Fruit fly (Drosophila melanogaster) whole organism, embryonic: ENCODE results near the gene CG10413.

Experiments
- ATbp ChIP-seq: fragments of 200-800 bp; sonication (Bioruptor generic); optimal IDR thresholded peaks from 2 replicates; lab custom pipeline; 2017; ENCODE audit warnings: missing biosample characterization, mild to moderate bottlenecking, missing genetic modification characterization, missing genetic modification reagents
- Aef1 ChIP-seq: fragments of 200-800 bp; sonication (Bioruptor generic); IDR thresholded peaks from 3 replicates; pipeline ENCODE4 v1.3.6; 2022; ENCODE audit warnings: missing biosample characterization, missing genetic modification characterization
- Blimp-1 ChIP-seq: fragments of 200-800 bp; sonication (Bioruptor generic); optimal IDR thresholded peaks from 3 replicates; lab custom pipeline; 2018; ENCODE audit warnings: missing biosample characterization, missing genetic modification characterization, mild to moderate bottlenecking, moderate library complexity, missing genetic modification reagents
- C15 ChIP-seq: fragments of 200-800 bp; sonication (Bioruptor generic); IDR thresholded peaks from 3 replicates; pipeline ENCODE4 v1.3.6; 2022; ENCODE audit warnings: missing biosample characterization, missing genetic modification characterization
- CG10147 ChIP-seq: fragments of 200-800 bp; sonication (Bioruptor generic); optimal IDR thresholded peaks from 2 replicates; lab custom pipeline; 2019; ENCODE audit warnings: missing biosample characterization, mild to moderate bottlenecking, missing genetic modification characterization, moderate library complexity
- CG14860 ChIP-seq: fragments of 200-800 bp; sonication (Bioruptor generic); IDR thresholded peaks from 3 replicates; pipeline ENCODE4 v1.3.6; 2022; ENCODE audit warnings: missing biosample characterization, missing genetic modification characterization; ENCODE audit not compliant: partially characterized antibody
- CG15073 ChIP-seq: fragments of 200-800 bp; sonication (Bioruptor generic); optimal IDR thresholded peaks from 2 replicates; lab custom pipeline; 2016; ENCODE audit warnings: missing biosample characterization, missing genetic modification characterization
- CG18476 ChIP-seq: fragments of 200-800 bp; sonication (Bioruptor generic); optimal IDR thresholded peaks from 2 replicates; lab custom pipeline; 2016; ENCODE audit warnings: missing biosample characterization, mild to moderate bottlenecking, missing genetic modification characterization
- CG30020 ChIP-seq: fragments of 200-800 bp; optimal IDR thresholded peaks from 2 replicates; lab custom pipeline; 2019; ENCODE audit warnings: missing biosample characterization, mild to moderate bottlenecking, missing genetic modification characterization, moderate library complexity
- CG33213 ChIP-seq: fragments of 200-800 bp; sonication (Bioruptor generic); optimal IDR thresholded peaks from 3 replicates; lab custom pipeline; 2016; ENCODE audit warnings: missing biosample characterization, missing genetic modification characterization
- CG34422 ChIP-seq: fragments of 200-800 bp; sonication (Bioruptor generic); IDR thresholded peaks from 3 replicates; pipeline ENCODE4 v1.3.6; 2022; ENCODE audit warnings: missing biosample characterization, missing genetic modification characterization
- CG42726 ChIP-seq: fragments of 200-800 bp; sonication (Bioruptor generic); IDR thresholded peaks from 2 replicates; pipeline ENCODE4 v1.3.6; 2022; ENCODE audit warnings: missing biosample characterization, missing genetic modification characterization; ENCODE audit not compliant: partially characterized antibody
- CG4617 ChIP-seq: fragments of 200-800 bp; sonication (Bioruptor generic); optimal IDR thresholded peaks from 3 replicates; lab custom pipeline; 2016; ENCODE audit warnings: missing biosample characterization, missing genetic modification characterization, borderline replicate concordance
- CG4730 ChIP-seq: fragments of 200-800 bp; sonication (Bioruptor generic); IDR thresholded peaks from 2 replicates; pipeline ENCODE4 v1.3.6; 2022; ENCODE audit warnings: missing biosample characterization, missing genetic modification characterization
- CG6683 ChIP-seq: fragments of 200-800 bp; sonication (Bioruptor generic); optimal IDR thresholded peaks from 2 replicates; lab custom pipeline; 2017; ENCODE audit warnings: missing biosample characterization, mild to moderate bottlenecking, missing genetic modification characterization, missing genetic modification reagents
- CG6765 ChIP-seq: fragments of 200-800 bp; sonication (Bioruptor generic); optimal IDR thresholded peaks from 3 replicates; lab custom pipeline; 2017; ENCODE audit warnings: missing biosample characterization, mild to moderate bottlenecking, missing genetic modification characterization
- CG7786 ChIP-seq: fragments of 200-800 bp; sonication (Bioruptor generic); optimal IDR thresholded peaks from 2 replicates; lab custom pipeline; 2016; ENCODE audit warnings: missing biosample characterization, missing genetic modification characterization
- CG8924 ChIP-seq: fragments of 200-800 bp; optimal IDR thresholded peaks from 3 replicates; lab custom pipeline; 2019; ENCODE audit warnings: missing biosample characterization, mild to moderate bottlenecking, missing genetic modification characterization, moderate library complexity
- Chrac-16 ChIP-seq: fragments of 200-800 bp; sonication (Bioruptor generic); optimal IDR thresholded peaks from 3 replicates; lab custom pipeline; 2016; ENCODE audit warnings: missing biosample characterization, missing genetic modification characterization
- D19A ChIP-seq: fragments of 200-800 bp; optimal IDR thresholded peaks from 3 replicates; lab custom pipeline; 2019; ENCODE audit warnings: missing biosample characterization, mild to moderate bottlenecking, missing genetic modification characterization, moderate library complexity
- Gug ChIP-seq: fragments of 200-800 bp; sonication (Bioruptor generic); IDR thresholded peaks from 4 replicates; pipeline ENCODE4 v1.3.6; 2022; ENCODE audit warnings: missing biosample characterization, missing genetic modification characterization
- Lim3 ChIP-seq: fragments of 200-800 bp; sonication (Bioruptor generic); IDR thresholded peaks from 2 replicates; pipeline ENCODE4 v1.3.6; 2022; ENCODE audit warnings: missing biosample characterization, missing genetic modification characterization
- NC2α ChIP-seq: fragments of 200-800 bp; sonication (Bioruptor generic); optimal IDR thresholded peaks from 2 replicates; lab custom pipeline; 2016; ENCODE audit warnings: missing biosample characterization, missing genetic modification characterization
- NFAT ChIP-seq: fragments of 200-800 bp; sonication (Bioruptor generic); IDR thresholded peaks from 2 replicates; pipeline ENCODE4 v1.3.6; 2022; ENCODE audit warnings: missing biosample characterization, missing genetic modification characterization
- Nf-YB ChIP-seq: fragments of 200-800 bp; sonication (Bioruptor generic); optimal IDR thresholded peaks from 3 replicates; lab custom pipeline; 2019; ENCODE audit warnings: missing biosample characterization, mild to moderate bottlenecking, missing genetic modification characterization, moderate library complexity
- Nf-YC ChIP-seq: fragments of 200-800 bp; optimal IDR thresholded peaks from 3 replicates; lab custom pipeline; 2019; ENCODE audit warnings: missing biosample characterization, mild to moderate bottlenecking, missing genetic modification characterization, moderate library complexity
- Opbp ChIP-seq: fragments of 200-800 bp; sonication (Bioruptor generic); IDR thresholded peaks from 3 replicates; pipeline ENCODE4 v1.3.6; 2022; ENCODE audit warnings: missing biosample characterization, missing genetic modification characterization; ENCODE audit not compliant: partially characterized antibody
- Rx ChIP-seq: fragments of 200-800 bp; sonication (Bioruptor generic); IDR thresholded peaks from 2 replicates; pipeline ENCODE4 v1.3.6; 2022; ENCODE audit warnings: missing biosample characterization, missing genetic modification characterization
- Tbp ChIP-seq: fragments of >200 bp; optimal IDR thresholded peaks from 2 replicates; lab custom pipeline; 2018; ENCODE audit warnings: missing biosample characterization, missing genetic modification characterization
- Vsx1 ChIP-seq: fragments of 200-800 bp; sonication (Bioruptor generic); optimal IDR thresholded peaks from 2 replicates; lab custom pipeline; 2017; ENCODE audit warnings: missing biosample characterization, mild to moderate bottlenecking, missing genetic modification characterization, missing genetic modification reagents
- Xbp1 ChIP-seq: fragments of 200-800 bp; sonication (Bioruptor generic); optimal IDR thresholded peaks from 3 replicates; lab custom pipeline; 2016; ENCODE audit warnings: missing biosample characterization, mild to moderate bottlenecking, missing genetic modification characterization
- amos ChIP-seq: fragments of 200-800 bp; sonication (Bioruptor generic); IDR thresholded peaks from 2 replicates; pipeline ENCODE4 v1.3.6; 2022; ENCODE audit warnings: missing biosample characterization, missing genetic modification characterization; ENCODE audit not compliant: partially characterized antibody
- ash1 ChIP-seq: fragments of 200-800 bp; sonication (Bioruptor generic); optimal IDR thresholded peaks from 2 replicates; lab custom pipeline; 2018; ENCODE audit warnings: missing biosample characterization, mild to moderate bottlenecking, missing genetic modification characterization
- btn ChIP-seq: fragments of 200-800 bp; sonication (Bioruptor generic); optimal IDR thresholded peaks from 2 replicates; lab custom pipeline; 2016; ENCODE audit warnings: missing biosample characterization, missing genetic modification characterization
- cas ChIP-seq: fragments of 200-800 bp; sonication (Bioruptor generic); IDR thresholded peaks from 2 replicates; pipeline ENCODE4 v1.3.6; 2022; ENCODE audit warnings: missing biosample characterization, missing genetic modification characterization
- dmrt99B ChIP-seq: fragments of 200-800 bp; sonication (Bioruptor generic); optimal IDR thresholded peaks from 2 replicates; lab custom pipeline; 2018; ENCODE audit warnings: missing biosample characterization, mild to moderate bottlenecking, missing genetic modification characterization, moderate library complexity
- esg ChIP-seq: fragments of 200-800 bp; sonication (Bioruptor generic); conservative IDR thresholded peaks from 2 replicates; pipeline ENCODE4 v1.3.6; 2022; ENCODE audit warnings: missing biosample characterization, missing genetic modification characterization
- grn ChIP-seq: fragments of 200-800 bp; sonication (Bioruptor generic); optimal IDR thresholded peaks from 3 replicates; lab custom pipeline; 2017; ENCODE audit warnings: missing biosample characterization, missing genetic modification characterization
- jumu ChIP-seq: fragments of 200-800 bp; sonication (Bioruptor generic); optimal IDR thresholded peaks from 3 replicates; lab custom pipeline; 2016; ENCODE audit warnings: missing biosample characterization, missing genetic modification characterization
- pan ChIP-seq, 4 experiments: fragments of >200 bp in 3 of 4; fragments of 200-800 bp in 1 of 4; sonication (Bioruptor generic) in 1 of 4; optimal IDR thresholded peaks in 3 of 4; IDR thresholded peaks in 1 of 4; 2 replicates each; pipeline versions ENCODE4 v1.3.6 to Lab custom; 2017 to 2022; ENCODE audit warnings: missing biosample characterization in 2 of 4, missing genetic modification characterization in 2 of 4, mixed read lengths in 1 of 4
- peb ChIP-seq: fragments of 200-800 bp; sonication (Bioruptor generic); IDR thresholded peaks from 2 replicates; pipeline ENCODE4 v1.3.6; 2022; ENCODE audit warnings: missing biosample characterization, missing genetic modification characterization
- pzg ChIP-seq: fragments of 200-800 bp; sonication (Bioruptor generic); optimal IDR thresholded peaks from 3 replicates; lab custom pipeline; 2018; ENCODE audit warnings: missing biosample characterization, mild to moderate bottlenecking, missing genetic modification characterization, moderate library complexity
- tna ChIP-seq: fragments of 200-800 bp; sonication (Bioruptor generic); IDR thresholded peaks from 2 replicates; pipeline ENCODE4 v1.3.6; 2022; ENCODE audit warnings: missing biosample characterization, missing genetic modification characterization; ENCODE audit not compliant: partially characterized antibody
- trem ChIP-seq: fragments of 200-800 bp; optimal IDR thresholded peaks from 3 replicates; lab custom pipeline; 2019; ENCODE audit warnings: missing biosample characterization, mild to moderate bottlenecking, missing genetic modification characterization, moderate library complexity
- tx ChIP-seq: fragments of 200-800 bp; sonication (Bioruptor generic); optimal IDR thresholded peaks from 2 replicates; lab custom pipeline; 2016; ENCODE audit warnings: missing biosample characterization, missing genetic modification characterization
- wek ChIP-seq: fragments of 200-800 bp; sonication (Bioruptor generic); optimal IDR thresholded peaks from 3 replicates; lab custom pipeline; 2018; ENCODE audit warnings: missing biosample characterization, mild to moderate bottlenecking, missing genetic modification characterization, moderate library complexity
- zen ChIP-seq: fragments of 200-800 bp; sonication (Bioruptor generic); optimal IDR thresholded peaks from 3 replicates; lab custom pipeline; 2018; ENCODE audit warnings: missing biosample characterization, mild to moderate bottlenecking, missing genetic modification characterization, moderate library complexity
- zf30C ChIP-seq: fragments of 200-800 bp; sonication (Bioruptor generic); optimal IDR thresholded peaks from 3 replicates; lab custom pipeline; 2018; ENCODE audit warnings: missing biosample characterization, mild to moderate bottlenecking, missing genetic modification characterization
- zfh2 ChIP-seq: fragments of 200-800 bp; sonication (Bioruptor generic); optimal IDR thresholded peaks from 2 replicates; lab custom pipeline; 2016; ENCODE audit warnings: missing biosample characterization, missing genetic modification characterization

CG10413 gene

dm6 chr2L:18617003-18617402 lies 12.0 kb upstream of the CG10413 start, which contains the start of gene MESR3 (continued):
- TF ChIP-seq Tbp (no peak), CG6683 (GFP tag; lab: Kevin White, UChicago) (peak; percentile 68), CG6765 (peak; percentile 86), dmrt99B (tag; lab: Kevin White, UChicago) (no peak), trem (tag; lab: Kevin White, UChicago) (peak; percentile 76), pzg (no peak), amos (GFP tag; lab: Robert Waterston, UW) (peak; percentile 42; the same call in 1 of the 2 replicates), Rx (GFP tag; lab: Robert Waterston, UW) (no peak; the same call in 1 of the 2 replicates), zfh2 (no peak), CG10147 (GFP tag; lab: Kevin White, UChicago) (peak; percentile 66), Chrac-16 (GFP tag; lab: Kevin White, UChicago) (no peak), tna (GFP tag; lab: Robert Waterston, UW) (no peak; the same call in 1 of the 2 replicates), zf30C (GFP tag; lab: Kevin White, UChicago) (no peak), Lim3 (no peak), wek (peak; percentile 17), CG34422 (GFP tag; lab: Robert Waterston, UW) (peak; percentile 80), Blimp-1 (GFP tag; lab: Kevin White, UChicago) (peak; percentile 82), peb (no peak), CG7786 (GFP tag; lab: Kevin White, UChicago) (no peak), Gug (peak; percentile 17; the same call in 1 of the 4 replicates), D19A (tag; lab: Kevin White, UChicago) (peak; percentile 80), esg (peak; percentile 40), cas (GFP tag; lab: Robert Waterston, UW) (peak; percentile 33; the same call in 1 of the 2 replicates), CG18476 (GFP tag; lab: Kevin White, UChicago) (no peak), NC2α (GFP tag; lab: Kevin White, UChicago) (no peak), CG15073 (GFP tag; lab: Kevin White, UChicago) (no peak), btn (GFP tag; lab: Kevin White, UChicago) (no peak), Nf-YB (GFP tag; lab: Kevin White, UChicago) (peak; percentile 45), Vsx1 (no peak), CG4730 (no peak), grn (GFP tag; lab: Kevin White, UChicago) (no peak), CG14860 (no peak), CG4617 (GFP tag; lab: Kevin White, UChicago) (no peak), Xbp1 (GFP tag; lab: Kevin White, UChicago) (peak; percentile 76), C15 (GFP tag; lab: Robert Waterston, UW) (no peak), zen (tag; lab: Kevin White, UChicago) (peak; percentile 37), Aef1 (GFP tag; lab: Robert Waterston, UW) (peak; percentile 63), CG8924 (tag; lab: Kevin White, UChicago) (peak; percentile 77), Opbp (GFP tag; lab: Robert Waterston, UW) (0 out of 3 replicates have a peak, but pooled peaks have one; percentile 46), ash1 (GFP tag; lab: Kevin White, UChicago) (peak; percentile 72), CG33213 (GFP tag; lab: Kevin White, UChicago) (no peak), CG30020 (tag; lab: Kevin White, UChicago) (peak; percentile 8), pan (optimal IDR thresholded peaks at IDR 0.05; lab: Kevin White, UChicago) (peak in 1 of 2 experiments; percentile 50), pan (GFP tag; optimal IDR thresholded peaks at IDR 0.05 in 1 of 2, IDR thresholded peaks at IDR 0.05 in 1 of 2) (peak in 1 of 2 experiments; percentile 83), ATbp (GFP tag; lab: Kevin White, UChicago) (peak; percentile 23), tx (no peak), Nf-YC (tag; lab: Kevin White, UChicago) (peak; percentile 75), CG42726 (0 out of 2 replicates have a peak, but pooled peaks have one; percentile 26), jumu (GFP tag; lab: Kevin White, UChicago) (no peak), NFAT (peak; percentile 82)
